Fruit fly (Drosophila melanogaster) whole organism, adult: ENCODE results near the gene Or85c.
A peak's percentile ranks its signal among the peaks of the same experiment; 100 is the strongest.

Experiments
- CG11617 ChIP-seq: fragments of 200-800 bp; sonication (Bioruptor generic); optimal IDR thresholded peaks from 2 replicates; lab custom pipeline; 2017; ENCODE audit warnings: mild to moderate bottlenecking, missing biosample characterization, missing genetic modification reagents, missing genetic modification characterization
- CG12768 ChIP-seq: fragments of 200-800 bp; sonication (Bioruptor generic); optimal IDR thresholded peaks from 2 replicates; lab custom pipeline; 2017; ENCODE audit warnings: missing biosample characterization, missing genetic modification characterization, mild to moderate bottlenecking, moderate library complexity, missing genetic modification reagents
- CG14711 ChIP-seq: fragments of 200-800 bp; sonication (Bioruptor generic); optimal IDR thresholded peaks from 2 replicates; lab custom pipeline; 2018; ENCODE audit warnings: missing biosample characterization, mild to moderate bottlenecking, missing genetic modification characterization, moderate library complexity
- CG1620 ChIP-seq: fragments of 200-800 bp; sonication (Bioruptor generic); optimal IDR thresholded peaks from 2 replicates; lab custom pipeline; 2016; ENCODE audit warnings: missing biosample characterization, missing genetic modification characterization
- CG33017 ChIP-seq: fragments of 200-800 bp; sonication (Bioruptor generic); optimal IDR thresholded peaks from 2 replicates; lab custom pipeline; 2018; ENCODE audit warnings: missing biosample characterization, mild to moderate bottlenecking, missing genetic modification characterization, moderate library complexity
- CG5204 ChIP-seq: fragments of 200-800 bp; sonication (Bioruptor generic); optimal IDR thresholded peaks from 2 replicates; lab custom pipeline; 2016; ENCODE audit warnings: missing biosample characterization, missing genetic modification characterization
- CG7045 ChIP-seq: fragments of 200-800 bp; sonication (Bioruptor generic); optimal IDR thresholded peaks from 2 replicates; lab custom pipeline; 2017; ENCODE audit warnings: missing biosample characterization, mild to moderate bottlenecking, missing genetic modification characterization
- CG7101 ChIP-seq: fragments of 200-800 bp; sonication (Bioruptor generic); optimal IDR thresholded peaks from 2 replicates; lab custom pipeline; 2018; ENCODE audit warnings: missing biosample characterization, mild to moderate bottlenecking, missing genetic modification characterization, moderate library complexity
- Clk ChIP-seq: fragments of 200-800 bp; sonication (Bioruptor generic); optimal IDR thresholded peaks from 2 replicates; lab custom pipeline; 2017; ENCODE audit warnings: missing biosample characterization, missing genetic modification characterization
- Crg-1 ChIP-seq: fragments of 200-800 bp; sonication (Bioruptor generic); optimal IDR thresholded peaks from 2 replicates; lab custom pipeline; 2016; ENCODE audit warnings: missing biosample characterization, missing genetic modification characterization
- Hr96 ChIP-seq: fragments of 200-800 bp; sonication (Bioruptor generic); optimal IDR thresholded peaks from 2 replicates; lab custom pipeline; 2016; ENCODE audit warnings: missing biosample characterization, missing genetic modification characterization
- Mnt ChIP-seq: fragments of 200-800 bp; sonication (Bioruptor generic); optimal IDR thresholded peaks from 2 replicates; lab custom pipeline; 2016; ENCODE audit warnings: missing biosample characterization, mild to moderate bottlenecking, missing genetic modification characterization
- bab1 ChIP-seq: fragments of 200-800 bp; sonication (Bioruptor generic); optimal IDR thresholded peaks from 3 replicates; lab custom pipeline; 2019; ENCODE audit warnings: missing biosample characterization, mild to moderate bottlenecking, missing genetic modification characterization, moderate library complexity
- cic ChIP-seq: fragments of 200-800 bp; sonication (Bioruptor generic); optimal IDR thresholded peaks from 2 replicates; lab custom pipeline; 2017; ENCODE audit warnings: missing biosample characterization, mild to moderate bottlenecking, missing genetic modification characterization, moderate library complexity
- cnc ChIP-seq, 2 experiments: fragments of >200 bp; optimal IDR thresholded peaks; 2 replicates each; lab custom pipeline; 2017
- kay ChIP-seq: fragments of 200-800 bp; sonication (Bioruptor generic); peaks from one replicate; lab custom pipeline; 2016; ENCODE audit warnings: missing biosample characterization, missing genetic modification characterization, borderline replicate concordance
- ovo ChIP-seq: fragments of 200-800 bp; sonication (Bioruptor generic); optimal IDR thresholded peaks from 2 replicates; lab custom pipeline; 2016; ENCODE audit warnings: missing biosample characterization, missing genetic modification characterization
- pad ChIP-seq: fragments of 200-800 bp; sonication (Bioruptor generic); optimal IDR thresholded peaks from 3 replicates; lab custom pipeline; 2017; ENCODE audit warnings: missing biosample characterization, missing genetic modification characterization, mild to moderate bottlenecking, moderate library complexity, missing genetic modification reagents
- tj ChIP-seq: fragments of 200-800 bp; sonication (Bioruptor generic); optimal IDR thresholded peaks from 3 replicates; lab custom pipeline; 2017; ENCODE audit warnings: missing biosample characterization, mild to moderate bottlenecking, missing genetic modification characterization, moderate library complexity
- toe ChIP-seq: fragments of 200-800 bp; sonication (Bioruptor generic); optimal IDR thresholded peaks from 2 replicates; lab custom pipeline; 2016; ENCODE audit warnings: missing biosample characterization, missing genetic modification characterization

Gene Or85c

DNA sequence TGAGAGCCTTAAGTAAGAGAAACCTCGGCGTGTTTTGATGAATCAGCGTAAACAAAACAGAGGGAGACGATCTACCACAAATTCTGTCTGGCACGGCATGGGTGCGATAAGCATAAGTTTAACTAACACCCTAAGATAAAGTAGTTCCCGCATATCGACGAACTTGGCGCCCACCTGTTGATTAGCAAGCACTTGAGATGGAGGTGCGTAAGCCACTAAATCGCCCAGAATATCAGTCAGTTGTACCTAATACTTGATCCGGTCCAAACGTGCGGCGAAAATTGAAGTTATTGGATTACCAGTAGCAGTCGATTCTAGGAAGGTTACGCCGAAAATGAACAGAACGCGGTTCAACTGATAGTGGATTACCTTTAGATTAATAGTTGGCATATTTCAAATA lies 8.7 kb upstream of the Or85c start, which contains the start of gene CG31454:
CG31454 (plus strand) TSS at position 160 of the 400 bp plus-strand sequence.
- TF ChIP-seq cic (GFP tag; lab: Kevin White, UChicago) (no peak), CG7101 (tag; lab: Kevin White, UChicago) (no peak), Hr96 (GFP tag; lab: Kevin White, UChicago) (no peak), ovo (GFP tag; lab: Kevin White, UChicago) (no peak), cnc (optimal IDR thresholded peaks at IDR 0.05; lab: Kevin White, UChicago) (no peak), CG5204 (GFP tag; lab: Kevin White, UChicago) (no peak), Mnt (GFP tag; lab: Kevin White, UChicago) (no peak), kay (GFP tag; lab: Kevin White, UChicago) (no peak), tj (GFP tag; lab: Kevin White, UChicago) (no peak), CG14711 (tag; lab: Kevin White, UChicago) (no peak), toe (GFP tag; lab: Kevin White, UChicago) (no peak)

DNA sequence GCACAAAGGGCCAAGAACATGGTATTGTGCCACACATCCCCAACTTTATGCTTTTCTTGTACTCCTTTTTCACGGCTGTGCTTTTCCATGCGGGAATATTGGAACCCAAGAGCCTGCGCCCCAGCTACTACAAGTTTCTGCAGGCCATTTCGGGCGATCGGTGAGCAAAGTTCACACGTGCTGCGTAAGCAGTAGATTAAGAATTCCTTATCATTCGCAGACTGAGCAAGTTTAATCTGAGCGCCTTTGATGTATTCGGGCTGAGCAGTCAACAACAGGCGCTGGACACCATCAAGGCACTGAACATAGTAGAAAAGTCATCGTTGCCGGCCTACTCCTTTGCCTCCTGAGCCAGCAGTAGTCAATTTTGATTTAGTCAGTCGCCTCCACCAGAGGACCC lies 8.0 kb upstream of the Or85c start:
- TF ChIP-seq pad (GFP tag; lab: Kevin White, UChicago) (no peak), cnc (optimal IDR thresholded peaks at IDR 0.05; lab: Kevin White, UChicago) (no peak), CG1620 (GFP tag; lab: Kevin White, UChicago) (no peak), Crg-1 (no peak)

DNA sequence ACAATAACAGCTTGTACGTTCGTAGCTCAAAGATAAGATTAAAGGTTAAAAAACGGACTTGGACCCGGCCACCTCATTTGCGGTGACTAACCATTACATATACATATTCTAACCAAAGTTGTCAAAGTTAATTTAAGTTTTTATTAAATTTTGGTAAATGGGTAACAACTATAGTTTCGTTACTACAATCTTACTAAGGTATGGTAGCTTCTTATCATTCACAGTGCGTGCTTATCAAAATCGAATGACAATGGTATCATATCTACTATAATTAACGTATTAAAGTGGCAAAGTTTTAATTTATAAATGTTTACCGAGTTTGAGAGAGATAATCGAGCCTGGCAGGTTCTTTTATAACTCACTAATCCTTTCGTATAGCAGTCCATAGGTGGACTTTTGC lies 6.3 kb upstream of the Or85c start:
- TF ChIP-seq bab1 (GFP tag; lab: Kevin White, UChicago) (no peak), CG12768 (GFP tag; lab: Kevin White, UChicago) (no peak), tj (GFP tag; lab: Kevin White, UChicago) (no peak), CG1620 (GFP tag; lab: Kevin White, UChicago) (no peak), CG7101 (tag; lab: Kevin White, UChicago) (no peak), Clk (GFP tag; lab: Kevin White, UChicago) (no peak), CG33017 (no peak), CG7045 (GFP tag; lab: Kevin White, UChicago) (no peak), ovo (GFP tag; lab: Kevin White, UChicago) (no peak), cnc (optimal IDR thresholded peaks at IDR 0.05; lab: Kevin White, UChicago) (no peak), CG11617 (no peak), Mnt (GFP tag; lab: Kevin White, UChicago) (no peak), kay (GFP tag; lab: Kevin White, UChicago) (no peak), toe (GFP tag; lab: Kevin White, UChicago) (no peak), pad (GFP tag; lab: Kevin White, UChicago) (no peak), Hr96 (GFP tag; lab: Kevin White, UChicago) (no peak), Crg-1 (no peak)

DNA sequence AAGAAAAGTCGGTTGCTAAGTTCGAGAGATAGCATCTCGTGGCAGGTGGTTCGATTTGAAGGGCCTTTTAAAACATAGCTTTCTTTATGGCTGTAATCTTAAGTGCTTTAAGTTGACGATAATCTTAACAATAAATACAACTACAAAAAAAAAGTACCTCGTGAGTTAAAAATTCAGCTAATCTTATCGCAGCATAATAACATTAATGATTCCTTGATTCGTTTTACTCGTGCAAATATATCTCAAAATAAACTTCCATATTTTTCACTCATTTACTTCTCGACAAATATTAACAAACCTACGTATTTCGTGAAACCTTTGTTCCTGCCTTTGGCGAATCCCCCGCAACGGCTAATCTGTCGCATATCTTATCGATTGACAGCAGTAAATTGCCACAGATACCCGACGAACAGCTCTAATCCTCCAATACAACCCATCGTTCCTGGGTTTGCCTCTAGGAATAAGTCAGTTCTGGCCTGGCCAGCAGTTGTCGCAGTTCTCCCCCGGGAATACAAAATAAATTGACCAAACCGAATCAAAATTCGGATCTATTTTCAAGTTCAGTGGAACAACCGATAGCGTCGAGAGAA lies 5.8 kb upstream of the Or85c start:
- TF ChIP-seq Hr96 (GFP tag; lab: Kevin White, UChicago) (no peak), CG14711 (tag; lab: Kevin White, UChicago) (no peak), cic (GFP tag; lab: Kevin White, UChicago) (no peak), CG5204 (GFP tag; lab: Kevin White, UChicago) (no peak), Mnt (GFP tag; lab: Kevin White, UChicago) (no peak), pad (GFP tag; lab: Kevin White, UChicago) (no peak), bab1 (GFP tag; lab: Kevin White, UChicago) (no peak), kay (GFP tag; lab: Kevin White, UChicago) (no peak), CG7045 (GFP tag; lab: Kevin White, UChicago) (no peak), CG33017 (no peak), ovo (GFP tag; lab: Kevin White, UChicago) (no peak), CG1620 (GFP tag; lab: Kevin White, UChicago) (no peak)

DNA sequence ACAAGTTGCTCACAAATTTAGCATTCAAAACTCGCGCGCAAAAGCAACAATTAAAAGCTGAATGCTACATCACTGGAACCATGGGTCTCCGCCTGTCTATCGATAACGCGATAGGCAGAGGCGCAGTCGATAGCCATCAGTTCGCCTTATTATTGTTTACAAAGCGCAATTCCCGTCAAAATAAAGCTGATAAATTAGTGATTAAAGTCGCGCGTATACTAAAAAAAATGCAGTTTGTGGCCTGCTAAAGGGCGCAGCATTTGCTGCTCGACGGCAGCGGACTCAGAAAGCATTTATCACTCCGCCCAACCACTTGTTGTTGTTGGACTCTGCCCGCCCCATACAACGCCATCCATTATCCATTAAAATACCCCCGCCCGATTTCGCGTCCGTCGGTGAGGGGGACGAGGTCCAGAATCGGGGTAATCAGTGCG lies 4.9 kb upstream of the Or85c start, which contains the start of gene CG11737:
CG11737 (plus strand) TSS at position 117 of the 434 bp plus-strand sequence.
- no peak for TF ChIP-seq pad (GFP tag; lab: Kevin White, UChicago)
- TF ChIP-seq cnc (optimal IDR thresholded peaks at IDR 0.05; lab: Kevin White, UChicago), result no peak
- TF ChIP-seq Mnt (GFP tag; lab: Kevin White, UChicago), result peak; percentile 5
- TF ChIP-seq CG12768 (GFP tag; lab: Kevin White, UChicago), result peak; percentile 22
- peak; percentile 20 for TF ChIP-seq Hr96 (GFP tag; lab: Kevin White, UChicago)
- peak; percentile 34 for TF ChIP-seq toe (GFP tag; lab: Kevin White, UChicago)

DNA sequence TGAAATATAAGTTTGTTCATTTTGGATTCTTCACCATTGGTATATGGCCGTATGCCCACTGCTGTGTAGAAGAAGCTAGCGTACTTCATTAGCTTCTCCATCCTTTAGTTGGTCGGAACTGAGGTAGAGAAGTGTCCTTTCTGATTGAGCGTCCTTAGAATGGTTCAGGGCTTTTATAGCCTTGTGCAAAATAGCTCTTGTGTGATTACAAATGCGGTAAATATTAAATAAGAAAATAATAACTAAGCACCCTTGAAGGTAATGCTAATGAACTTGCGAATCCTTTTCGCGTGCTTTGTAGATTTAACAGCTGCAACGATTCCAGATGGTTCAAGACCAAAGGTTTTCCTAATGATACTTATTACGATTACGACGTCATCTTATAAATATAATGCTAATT lies 1.6 kb downstream of the Or85c start, which contains the start of gene Or85b:
Or85b (minus strand) TSS at position 101 of the 400 bp plus-strand sequence.
- TF ChIP-seq cnc (optimal IDR thresholded peaks at IDR 0.05; lab: Kevin White, UChicago) (no peak), tj (GFP tag; lab: Kevin White, UChicago) (no peak), CG5204 (GFP tag; lab: Kevin White, UChicago) (no peak), CG12768 (GFP tag; lab: Kevin White, UChicago) (no peak), cic (GFP tag; lab: Kevin White, UChicago) (no peak), CG7101 (tag; lab: Kevin White, UChicago) (no peak), toe (GFP tag; lab: Kevin White, UChicago) (no peak), kay (GFP tag; lab: Kevin White, UChicago) (no peak), CG7045 (GFP tag; lab: Kevin White, UChicago) (no peak), Mnt (GFP tag; lab: Kevin White, UChicago) (no peak), bab1 (GFP tag; lab: Kevin White, UChicago) (no peak), Crg-1 (no peak), CG1620 (GFP tag; lab: Kevin White, UChicago) (no peak), Clk (GFP tag; lab: Kevin White, UChicago) (no peak), pad (GFP tag; lab: Kevin White, UChicago) (no peak), ovo (GFP tag; lab: Kevin White, UChicago) (no peak), CG33017 (no peak), CG14711 (tag; lab: Kevin White, UChicago) (no peak), CG11617 (no peak), Hr96 (GFP tag; lab: Kevin White, UChicago) (no peak)
